Fruit fly (Drosophila melanogaster): Measurements from ENCODE around the gene toc.

DNA sequence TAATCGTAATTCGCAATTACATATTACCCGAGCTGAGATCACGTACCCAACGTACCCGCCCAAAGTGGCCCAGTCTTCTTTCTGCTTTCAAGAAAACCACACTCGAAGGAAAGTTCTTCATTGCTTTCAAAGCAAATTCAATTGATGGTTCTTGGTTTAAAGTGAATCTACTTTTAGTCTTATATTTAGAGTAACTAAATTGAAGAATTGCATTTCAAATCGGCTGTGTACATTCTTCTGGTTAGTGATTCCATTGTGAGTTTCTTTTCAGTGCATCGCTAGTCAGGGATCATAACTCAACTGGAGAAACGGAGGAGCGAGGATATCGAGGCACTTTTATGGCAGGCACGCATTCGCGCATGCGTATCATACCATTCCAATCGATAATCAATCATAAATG, 7.1 kb upstream of the toc start:
- TF ChIP-seq NC2α (GFP tag; optimal IDR thresholded peaks at IDR 0.05) (no peak), CG3995 (GFP tag; optimal IDR thresholded peaks at IDR 0.05) (no peak), fd3F (GFP tag; optimal IDR thresholded peaks at IDR 0.05) (no peak), pum (GFP tag; optimal IDR thresholded peaks at IDR 0.05) (no peak), croc (GFP tag; conservative IDR thresholded peaks at IDR 0.05) (no peak), sug (tag; optimal IDR thresholded peaks at IDR 0.05) (no peak), CG10267 (tag; optimal IDR thresholded peaks at IDR 0.05) (no peak)
